Fruit fly (Drosophila melanogaster): Measurements from ENCODE around the gene CG31815.

DNA sequence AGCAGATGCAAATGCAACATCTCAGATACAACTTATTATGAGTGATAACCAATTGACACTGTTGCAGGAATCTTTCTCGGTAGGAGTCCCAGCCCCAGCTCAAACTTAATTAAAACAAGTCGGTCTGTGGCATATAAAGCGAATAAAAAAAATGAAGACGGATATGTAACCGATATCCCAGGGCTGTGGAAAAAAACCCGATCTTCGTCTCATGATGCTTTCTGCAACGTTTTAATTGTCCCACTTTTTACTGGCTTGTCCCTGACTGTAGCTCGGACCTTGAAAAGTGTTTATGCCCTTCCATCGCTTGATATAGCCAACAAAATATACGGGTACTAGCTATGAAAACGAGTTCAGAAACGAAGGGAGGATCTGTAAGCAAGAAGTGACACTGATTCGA, 11.0 kb upstream of the CG31815 start:
- TF ChIP-seq cnc (optimal IDR thresholded peaks at IDR 0.05): no peak
- TF ChIP-seq cic (GFP tag; optimal IDR thresholded peaks at IDR 0.05): no peak
- no peak for TF ChIP-seq tj (GFP tag; optimal IDR thresholded peaks at IDR 0.05)
- TF ChIP-seq Hr96 (GFP tag; optimal IDR thresholded peaks at IDR 0.05): no peak
- no peak for TF ChIP-seq Mnt (GFP tag; optimal IDR thresholded peaks at IDR 0.05)
- TF ChIP-seq CG14711 (tag; optimal IDR thresholded peaks at IDR 0.05): no peak
- no peak for TF ChIP-seq ovo (GFP tag; optimal IDR thresholded peaks at IDR 0.05)

All from whole organism, adult.